Worm (Caenorhabditis elegans): ENCODE measurements around the gene glt-4.

DNA sequence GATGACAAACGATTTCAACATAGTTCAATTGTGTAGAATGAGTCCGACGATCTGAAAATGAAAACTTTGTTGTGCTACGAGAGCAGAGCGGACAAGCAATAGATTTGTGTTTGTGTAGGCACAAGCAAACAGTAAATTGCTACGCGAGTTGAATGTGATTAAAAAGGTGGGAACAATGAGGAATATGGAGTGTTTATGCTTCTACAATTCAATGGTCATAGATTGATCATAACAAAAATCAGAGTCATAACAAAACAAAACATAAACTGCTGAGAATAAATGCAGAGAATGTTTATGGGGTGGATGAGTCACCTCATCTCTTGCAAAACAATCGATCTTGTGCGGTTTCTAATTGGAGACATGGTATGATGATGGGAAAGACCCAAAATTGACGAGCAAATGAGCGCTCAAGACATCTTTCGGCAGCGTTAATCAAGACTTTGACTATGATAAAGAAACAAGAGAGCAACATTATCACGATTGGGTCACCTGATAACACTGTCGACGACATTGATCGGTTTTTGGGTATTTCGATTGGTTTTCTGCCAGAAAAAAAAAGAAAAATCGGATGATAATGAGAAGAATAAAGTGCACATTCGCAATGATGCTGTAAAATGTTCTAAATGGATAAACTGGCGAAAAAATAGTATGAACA lies 25.5 kb upstream of the glt-4 start, which contains the start of gene lmp-1:
- TF ChIP-seq B0310.2 (tag; optimal IDR thresholded peaks at IDR 0.05), result no peak
- no peak for TF ChIP-seq F13C5.2 (tag; optimal IDR thresholded peaks at IDR 0.05)
- no peak for TF ChIP-seq hmg-4 (GFP tag; optimal IDR thresholded peaks at IDR 0.05)
- TF ChIP-seq ama-1 (optimal IDR thresholded peaks at IDR 0.05), result no peak
